Fruit fly (Drosophila melanogaster) whole organism, embryonic: ENCODE data around the gene CAH6.
A peak's percentile ranks its signal among the peaks of the same experiment; 100 is the strongest.

ENCODE experiments used
- Aef1 ChIP-seq: fragments of 200-800 bp; sonication (Bioruptor generic); IDR thresholded peaks from 3 replicates; pipeline ENCODE4 v1.3.6; 2022; ENCODE audit warnings: missing biosample characterization, missing genetic modification characterization
- CG11247 ChIP-seq: fragments of 200-800 bp; sonication (Bioruptor generic); IDR thresholded peaks from 2 replicates; pipeline ENCODE4 v1.3.6; 2022; ENCODE audit warnings: missing biosample characterization, missing genetic modification characterization
- CG11723 ChIP-seq: fragments of 200-800 bp; sonication (Bioruptor generic); optimal IDR thresholded peaks from 2 replicates; lab custom pipeline; 2017; ENCODE audit warnings: missing biosample characterization, mild to moderate bottlenecking, missing genetic modification characterization
- CG12104 ChIP-seq: fragments of 200-800 bp; sonication (Bioruptor generic); optimal IDR thresholded peaks from 3 replicates; lab custom pipeline; 2016; ENCODE audit warnings: missing biosample characterization, missing genetic modification characterization
- CG13624 ChIP-seq: fragments of 200-800 bp; sonication (Bioruptor generic); optimal IDR thresholded peaks from 2 replicates; lab custom pipeline; 2016; ENCODE audit warnings: missing biosample characterization, missing genetic modification characterization
- CG15514 ChIP-seq: fragments of 200-800 bp; sonication (Bioruptor generic); optimal IDR thresholded peaks from 3 replicates; lab custom pipeline; 2017; ENCODE audit warnings: missing biosample characterization, missing genetic modification characterization, mild to moderate bottlenecking, moderate library complexity, missing genetic modification reagents
- CG1602 ChIP-seq: fragments of 200-800 bp; sonication (Bioruptor generic); optimal IDR thresholded peaks from 3 replicates; lab custom pipeline; 2016; ENCODE audit warnings: missing biosample characterization, missing genetic modification characterization
- CG17568 ChIP-seq: fragments of 200-800 bp; sonication (Bioruptor generic); optimal IDR thresholded peaks from 2 replicates; lab custom pipeline; 2018; ENCODE audit warnings: missing biosample characterization, mild to moderate bottlenecking, missing genetic modification characterization, moderate library complexity
- CG17802 ChIP-seq: fragments of 200-800 bp; sonication (Bioruptor generic); optimal IDR thresholded peaks from 2 replicates; lab custom pipeline; 2018; ENCODE audit warnings: missing biosample characterization, mild to moderate bottlenecking, missing genetic modification characterization, moderate library complexity
- CG17912 ChIP-seq: fragments of 200-800 bp; sonication (Bioruptor generic); optimal IDR thresholded peaks from 2 replicates; lab custom pipeline; 2018; ENCODE audit warnings: missing biosample characterization, mild to moderate bottlenecking, missing genetic modification characterization
- CG2712 ChIP-seq: fragments of 200-800 bp; optimal IDR thresholded peaks from 3 replicates; lab custom pipeline; 2019; ENCODE audit warnings: missing biosample characterization, mild to moderate bottlenecking, missing genetic modification characterization, moderate library complexity
- CG31365 ChIP-seq: fragments of 200-800 bp; sonication (Bioruptor generic); optimal IDR thresholded peaks from 2 replicates; lab custom pipeline; 2018; ENCODE audit warnings: missing biosample characterization, mild to moderate bottlenecking, missing genetic modification characterization
- CG31441 ChIP-seq: fragments of 200-800 bp; sonication (Bioruptor generic); IDR thresholded peaks from 2 replicates; pipeline ENCODE4 v1.3.6; 2022; ENCODE audit warnings: missing biosample characterization, missing genetic modification characterization
- CG34376 ChIP-seq: fragments of 200-800 bp; sonication (Bioruptor generic); optimal IDR thresholded peaks from 2 replicates; lab custom pipeline; 2018; ENCODE audit warnings: missing biosample characterization, mild to moderate bottlenecking, missing genetic modification characterization
- CG3995 ChIP-seq: fragments of 200-800 bp; sonication (Bioruptor generic); optimal IDR thresholded peaks from 3 replicates; lab custom pipeline; 2016; ENCODE audit warnings: missing biosample characterization, missing genetic modification characterization
- CG4854 ChIP-seq: fragments of 200-800 bp; sonication (Bioruptor generic); optimal IDR thresholded peaks from 2 replicates; lab custom pipeline; 2016; ENCODE audit warnings: missing biosample characterization, missing genetic modification characterization, inconsistent platforms
- CG5245 ChIP-seq: fragments of 200-800 bp; sonication (Bioruptor generic); optimal IDR thresholded peaks from 3 replicates; lab custom pipeline; 2016; ENCODE audit warnings: missing biosample characterization, missing genetic modification characterization
- CG7928 ChIP-seq: fragments of 200-800 bp; sonication (Bioruptor generic); optimal IDR thresholded peaks from 2 replicates; lab custom pipeline; 2017; ENCODE audit warnings: missing biosample characterization, mild to moderate bottlenecking, missing genetic modification characterization
- CG7963 ChIP-seq: fragments of 200-800 bp; sonication (Bioruptor generic); IDR thresholded peaks from 3 replicates; pipeline ENCODE4 v1.3.6; 2022; ENCODE audit warnings: missing biosample characterization, missing genetic modification characterization; ENCODE audit not compliant: partially characterized antibody
- CG9215 ChIP-seq: fragments of 200-800 bp; sonication (Bioruptor generic); IDR thresholded peaks from 2 replicates; pipeline ENCODE4 v1.3.6; 2022; ENCODE audit warnings: missing biosample characterization, missing genetic modification characterization
- CG9609 ChIP-seq: fragments of 200-800 bp; sonication (Bioruptor generic); optimal IDR thresholded peaks from 3 replicates; lab custom pipeline; 2016; ENCODE audit warnings: missing biosample characterization, missing genetic modification characterization
- CG9797 ChIP-seq: fragments of 200-800 bp; sonication (Bioruptor generic); optimal IDR thresholded peaks from 3 replicates; lab custom pipeline; 2018; ENCODE audit warnings: missing biosample characterization, mild to moderate bottlenecking, missing genetic modification characterization
- CG9876 ChIP-seq: fragments of 200-800 bp; sonication (Bioruptor generic); optimal IDR thresholded peaks from 2 replicates; lab custom pipeline; 2016; ENCODE audit warnings: missing biosample characterization, missing genetic modification characterization
- Deaf1 ChIP-seq: fragments of 200-800 bp; optimal IDR thresholded peaks from 3 replicates; lab custom pipeline; 2019; ENCODE audit warnings: missing biosample characterization, mild to moderate bottlenecking, missing genetic modification characterization, moderate library complexity
- Doc3 ChIP-seq: fragments of 200-800 bp; sonication (Bioruptor generic); IDR thresholded peaks from 3 replicates; pipeline ENCODE4 v1.3.6; 2022; ENCODE audit warnings: missing biosample characterization, missing genetic modification characterization; ENCODE audit not compliant: partially characterized antibody
- Nf-YA ChIP-seq: fragments of 200-800 bp; sonication (Bioruptor generic); IDR thresholded peaks from 2 replicates; pipeline ENCODE4 v1.3.6; 2022; ENCODE audit warnings: missing biosample characterization, missing genetic modification characterization
- Side ChIP-seq: fragments of 200-800 bp; sonication (Bioruptor generic); optimal IDR thresholded peaks from 2 replicates; lab custom pipeline; 2016; ENCODE audit warnings: missing biosample characterization, missing genetic modification characterization
- ash1 ChIP-seq: fragments of 200-800 bp; sonication (Bioruptor generic); optimal IDR thresholded peaks from 2 replicates; lab custom pipeline; 2018; ENCODE audit warnings: missing biosample characterization, mild to moderate bottlenecking, missing genetic modification characterization
- cas ChIP-seq: fragments of 200-800 bp; sonication (Bioruptor generic); IDR thresholded peaks from 2 replicates; pipeline ENCODE4 v1.3.6; 2022; ENCODE audit warnings: missing biosample characterization, missing genetic modification characterization
- crc ChIP-seq: fragments of 200-800 bp; sonication (Bioruptor generic); optimal IDR thresholded peaks from 2 replicates; lab custom pipeline; 2016; ENCODE audit warnings: missing biosample characterization, missing genetic modification characterization
- cwo ChIP-seq: fragments of 200-800 bp; sonication (Bioruptor generic); optimal IDR thresholded peaks from 3 replicates; lab custom pipeline; 2017; ENCODE audit warnings: missing biosample characterization, missing genetic modification characterization, mild to moderate bottlenecking, moderate library complexity, missing genetic modification reagents
- da ChIP-seq: fragments of 200-800 bp; sonication (Bioruptor generic); optimal IDR thresholded peaks from 2 replicates; lab custom pipeline; 2016; ENCODE audit warnings: missing biosample characterization, missing genetic modification characterization
- emc ChIP-seq: fragments of 200-800 bp; sonication (Bioruptor generic); optimal IDR thresholded peaks from 2 replicates; lab custom pipeline; 2016; ENCODE audit warnings: missing biosample characterization, missing genetic modification characterization
- ewg ChIP-seq: fragments of 200-800 bp; sonication (Bioruptor generic); optimal IDR thresholded peaks from 3 replicates; lab custom pipeline; 2017; ENCODE audit warnings: mild to moderate bottlenecking, missing biosample characterization, missing genetic modification reagents, missing genetic modification characterization
- gce ChIP-seq: fragments of 200-800 bp; sonication (Bioruptor generic); IDR thresholded peaks from 3 replicates; pipeline ENCODE4 v1.3.6; 2022; ENCODE audit warnings: missing biosample characterization, missing genetic modification characterization
- gcm ChIP-seq: fragments of 200-800 bp; sonication (Bioruptor generic); optimal IDR thresholded peaks from 2 replicates; lab custom pipeline; 2019; ENCODE audit warnings: missing biosample characterization, mild to moderate bottlenecking, missing genetic modification characterization, moderate library complexity
- lilli ChIP-seq: fragments of 200-800 bp; sonication (Bioruptor generic); optimal IDR thresholded peaks from 3 replicates; lab custom pipeline; 2016; ENCODE audit warnings: missing biosample characterization, missing genetic modification characterization
- mam ChIP-seq: fragments of 200-800 bp; sonication (Bioruptor generic); optimal IDR thresholded peaks from 3 replicates; lab custom pipeline; 2016; ENCODE audit warnings: missing biosample characterization, missing genetic modification characterization
- oc ChIP-seq: fragments of 200-800 bp; sonication (Bioruptor generic); optimal IDR thresholded peaks from 2 replicates; lab custom pipeline; 2018; ENCODE audit warnings: missing biosample characterization, mild to moderate bottlenecking, missing genetic modification characterization, moderate library complexity
- peb ChIP-seq: fragments of 200-800 bp; sonication (Bioruptor generic); IDR thresholded peaks from 2 replicates; pipeline ENCODE4 v1.3.6; 2022; ENCODE audit warnings: missing biosample characterization, missing genetic modification characterization
- phol ChIP-seq: fragments of 200-800 bp; sonication (Bioruptor generic); optimal IDR thresholded peaks from 3 replicates; lab custom pipeline; 2018; ENCODE audit warnings: missing biosample characterization, mild to moderate bottlenecking, missing genetic modification characterization, moderate library complexity
- row ChIP-seq: fragments of 200-800 bp; sonication (Bioruptor generic); IDR thresholded peaks from 3 replicates; pipeline ENCODE4 v1.3.6; 2022; ENCODE audit warnings: missing biosample characterization, missing genetic modification characterization
- sc ChIP-seq, 3 experiments: fragments of >200 bp in 2 of 3; fragments of 200-800 bp in 1 of 3; sonication (Bioruptor generic) in 1 of 3; optimal IDR thresholded peaks; 2 replicates in 2 of 3; 3 replicates in 1 of 3; lab custom pipeline; 2017; ENCODE audit warnings: mild to moderate bottlenecking in 1 of 3, missing biosample characterization in 1 of 3, missing genetic modification characterization in 1 of 3, missing genetic modification reagents in 1 of 3
- scrt ChIP-seq: fragments of 200-800 bp; sonication (Bioruptor generic); optimal IDR thresholded peaks from 2 replicates; lab custom pipeline; 2018; ENCODE audit warnings: missing biosample characterization, mild to moderate bottlenecking, missing genetic modification characterization, moderate library complexity
- shn ChIP-seq: fragments of 200-800 bp; sonication (Bioruptor generic); optimal IDR thresholded peaks from 3 replicates; lab custom pipeline; 2016; ENCODE audit warnings: missing biosample characterization, missing genetic modification characterization
- slou ChIP-seq: fragments of 200-800 bp; sonication (Bioruptor generic); optimal IDR thresholded peaks from 3 replicates; lab custom pipeline; 2016; ENCODE audit warnings: missing biosample characterization, missing genetic modification characterization
- sna ChIP-seq: fragments of 200-800 bp; sonication (Bioruptor generic); IDR thresholded peaks from 2 replicates; pipeline ENCODE4 v1.3.6; 2022; ENCODE audit warnings: missing biosample characterization, missing genetic modification characterization; ENCODE audit not compliant: partially characterized antibody
- tin ChIP-seq: fragments of 200-800 bp; sonication (Bioruptor generic); optimal IDR thresholded peaks from 3 replicates; lab custom pipeline; 2016; ENCODE audit warnings: missing biosample characterization, missing genetic modification characterization
- zen2 ChIP-seq: fragments of 200-800 bp; sonication (Bioruptor generic); IDR thresholded peaks from 3 replicates; pipeline ENCODE4 v1.3.6; 2022; ENCODE audit warnings: missing biosample characterization, missing genetic modification characterization; ENCODE audit not compliant: partially characterized antibody

Gene CAH6

DNA sequence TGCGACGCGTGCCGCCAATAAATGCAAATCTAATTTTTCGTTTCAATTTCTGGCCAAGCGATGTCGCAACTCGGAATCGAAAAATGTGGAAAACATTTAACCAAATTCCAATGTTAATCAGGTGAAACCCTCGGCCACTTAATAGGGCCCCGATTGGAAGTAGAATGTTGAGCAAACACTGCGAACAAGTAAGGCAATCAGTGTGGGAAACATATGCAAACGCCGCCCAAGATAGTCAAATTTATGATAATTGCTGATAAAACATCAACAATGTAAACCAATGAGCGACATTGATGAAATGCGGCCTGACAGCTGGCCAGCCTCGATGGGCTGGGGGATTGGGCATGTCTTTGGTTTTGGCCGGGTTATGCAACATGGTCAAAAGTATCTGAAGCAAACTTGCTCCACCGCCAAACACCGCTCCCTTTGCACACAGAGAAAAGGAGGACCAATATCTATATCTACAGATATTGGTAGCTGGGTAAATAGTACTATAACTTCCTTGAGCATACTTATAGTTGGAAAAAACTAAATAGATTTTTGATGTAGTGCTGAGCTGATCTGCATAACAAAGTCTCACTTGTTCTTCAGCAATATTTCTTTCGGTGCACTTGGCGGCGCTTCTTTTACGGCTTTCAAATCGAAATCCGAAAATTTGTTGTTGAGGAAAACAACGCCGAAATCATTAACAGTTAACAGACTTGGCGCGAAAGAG is 10.0 kb upstream of the CAH6 start (continued):
- TF ChIP-seq CG13624 (GFP tag; lab: Kevin White, UChicago) (no peak), tin (GFP tag; lab: Kevin White, UChicago) (peak; percentile 75), CG4854 (GFP tag; lab: Kevin White, UChicago) (peak; percentile 35), cwo (GFP tag; lab: Kevin White, UChicago) (peak; percentile 38), row (GFP tag; lab: Robert Waterston, UW) (peak; percentile 77), CG9797 (GFP tag; lab: Kevin White, UChicago) (no peak), CG11723 (GFP tag; lab: Kevin White, UChicago) (peak; percentile 71), peb (GFP tag; lab: Robert Waterston, UW) (peak; percentile 33; the same call in 1 of the 2 replicates), Deaf1 (tag; lab: Kevin White, UChicago) (peak; percentile 47), cas (no peak), CG9215 (GFP tag; lab: Robert Waterston, UW) (no peak), lilli (GFP tag; lab: Kevin White, UChicago) (peak; percentile 31), shn (GFP tag; lab: Kevin White, UChicago) (no peak), CG9609 (GFP tag; lab: Kevin White, UChicago) (peak; percentile 52), CG11247 (peak; percentile 75), CG2712 (tag; lab: Kevin White, UChicago) (peak; percentile 84), gce (GFP tag; lab: Robert Waterston, UW) (peak; percentile 72; the same call in 2 of the 3 replicates), CG15514 (GFP tag; lab: Kevin White, UChicago) (peak; percentile 33), CG12104 (GFP tag; lab: Kevin White, UChicago) (peak; percentile 24), CG17802 (tag; lab: Kevin White, UChicago) (peak; percentile 67), CG7928 (GFP tag; lab: Kevin White, UChicago) (no peak), zen2 (GFP tag; lab: Robert Waterston, UW) (no peak), Aef1 (GFP tag; lab: Robert Waterston, UW) (peak; percentile 76), sna (GFP tag; lab: Robert Waterston, UW) (no peak), scrt (GFP tag; lab: Kevin White, UChicago) (peak; percentile 53), CG34376 (GFP tag; lab: Kevin White, UChicago) (no peak), CG17912 (GFP tag; lab: Kevin White, UChicago) (no peak), sc (optimal IDR thresholded peaks at IDR 0.05; lab: Kevin White, UChicago) (no peak), sc (GFP tag; optimal IDR thresholded peaks at IDR 0.05; lab: Kevin White, UChicago) (peak; percentile 47), emc (GFP tag; lab: Kevin White, UChicago) (no peak), CG5245 (GFP tag; lab: Kevin White, UChicago) (peak; percentile 76), CG31365 (tag; lab: Kevin White, UChicago) (peak; percentile 40), da (GFP tag; lab: Kevin White, UChicago) (no peak), Nf-YA (peak; percentile 60; the same call in 1 of the 2 replicates), CG17568 (GFP tag; lab: Kevin White, UChicago) (peak; percentile 24), ash1 (no peak), CG9876 (GFP tag; lab: Kevin White, UChicago) (peak; percentile 28), slou (GFP tag; lab: Kevin White, UChicago) (no peak), phol (tag; lab: Kevin White, UChicago) (peak; percentile 82), CG1602 (GFP tag; lab: Kevin White, UChicago) (peak; percentile 57), oc (peak; percentile 44), crc (GFP tag; lab: Kevin White, UChicago) (peak; percentile 17), CG31441 (GFP tag; lab: Robert Waterston, UW) (peak; percentile 85), ewg (GFP tag; lab: Kevin White, UChicago) (peak; percentile 51), mam (GFP tag; lab: Kevin White, UChicago) (peak; percentile 36), CG3995 (GFP tag; lab: Kevin White, UChicago) (no peak), Side (peak; percentile 52), gcm (GFP tag; lab: Kevin White, UChicago) (peak; percentile 56), Doc3 (no peak), CG7963 (GFP tag; lab: Robert Waterston, UW) (no peak)
